Fruit fly (Drosophila melanogaster) whole organism, prepupa: ENCODE measurements around the gene snky.

Experiments used
- CG10669 ChIP-seq: fragments of 200-800 bp; sonication (Bioruptor generic); optimal IDR thresholded peaks from 3 replicates; lab custom pipeline; 2018; ENCODE audit warnings: missing biosample characterization, mild to moderate bottlenecking, missing genetic modification characterization, moderate library complexity
- CG11294 ChIP-seq: fragments of 200-800 bp; sonication (Bioruptor generic); IDR thresholded peaks from 2 replicates; pipeline ENCODE4 v1.3.6; 2022; ENCODE audit warnings: missing biosample characterization, missing genetic modification characterization
- CG11902 ChIP-seq: fragments of 200-800 bp; sonication (Bioruptor generic); optimal IDR thresholded peaks from 3 replicates; lab custom pipeline; 2016; ENCODE audit warnings: missing biosample characterization, missing genetic modification characterization
- CG15336 ChIP-seq: fragments of 200-800 bp; sonication (Bioruptor generic); IDR thresholded peaks from 2 replicates; pipeline ENCODE4 v1.3.6; 2022; ENCODE audit warnings: missing biosample characterization, missing genetic modification characterization
- CG1621 ChIP-seq: fragments of 200-800 bp; sonication (Bioruptor generic); optimal IDR thresholded peaks from 3 replicates; lab custom pipeline; 2018; ENCODE audit warnings: missing biosample characterization, mild to moderate bottlenecking, missing genetic modification characterization
- CG3032 ChIP-seq: fragments of 200-800 bp; optimal IDR thresholded peaks from 2 replicates; lab custom pipeline; 2019; ENCODE audit warnings: missing biosample characterization, mild to moderate bottlenecking, missing genetic modification characterization, moderate library complexity
- CG32006 ChIP-seq: fragments of 200-800 bp; sonication (Bioruptor generic); optimal IDR thresholded peaks from 3 replicates; lab custom pipeline; 2017; ENCODE audit warnings: missing biosample characterization, mild to moderate bottlenecking, missing genetic modification characterization
- CG4318 ChIP-seq: fragments of 200-800 bp; sonication (Bioruptor generic); optimal IDR thresholded peaks from 3 replicates; lab custom pipeline; 2017; ENCODE audit warnings: missing biosample characterization, mild to moderate bottlenecking, missing genetic modification characterization
- CG6163 ChIP-seq: fragments of 200-800 bp; sonication (Bioruptor generic); IDR thresholded peaks from 3 replicates; pipeline ENCODE4 v1.3.6; 2022; ENCODE audit warnings: missing biosample characterization, missing genetic modification characterization
- CG6792 ChIP-seq: fragments of 200-800 bp; sonication (Bioruptor generic); optimal IDR thresholded peaks from 3 replicates; lab custom pipeline; 2016; ENCODE audit warnings: missing biosample characterization, missing genetic modification characterization
- CG7368 ChIP-seq: fragments of 200-800 bp; sonication (Bioruptor generic); optimal IDR thresholded peaks from 3 replicates; lab custom pipeline; 2016; ENCODE audit warnings: missing biosample characterization, missing genetic modification characterization
- Eip78C ChIP-seq: fragments of 200-800 bp; sonication (Bioruptor generic); peaks from one replicate; lab custom pipeline; 2016; ENCODE audit warnings: missing biosample characterization, missing genetic modification characterization
- Eip93F ChIP-seq: fragments of 200-800 bp; sonication (Bioruptor generic); optimal IDR thresholded peaks from 2 replicates; lab custom pipeline; 2016; ENCODE audit warnings: missing biosample characterization, mild to moderate bottlenecking, missing genetic modification characterization
- Hr39 ChIP-seq: fragments of 200-800 bp; sonication (Bioruptor generic); optimal IDR thresholded peaks from 2 replicates; lab custom pipeline; 2016; ENCODE audit warnings: missing biosample characterization, missing genetic modification characterization
- Lpt ChIP-seq: fragments of 200-800 bp; sonication (Bioruptor generic); optimal IDR thresholded peaks from 3 replicates; lab custom pipeline; 2016; ENCODE audit warnings: missing biosample characterization, missing genetic modification characterization
- Sox102F ChIP-seq: fragments of 200-800 bp; sonication (Bioruptor generic); optimal IDR thresholded peaks from 2 replicates; lab custom pipeline; 2016; ENCODE audit warnings: missing biosample characterization, mild to moderate bottlenecking, missing genetic modification characterization
- cyc ChIP-seq: fragments of 200-800 bp; sonication (Bioruptor generic); optimal IDR thresholded peaks from 3 replicates; lab custom pipeline; 2016; ENCODE audit warnings: missing biosample characterization, missing genetic modification characterization
- dsx ChIP-seq: fragments of 200-800 bp; optimal IDR thresholded peaks from 3 replicates; lab custom pipeline; 2019; ENCODE audit warnings: missing biosample characterization, mild to moderate bottlenecking, missing genetic modification characterization, moderate library complexity; ENCODE audit not compliant: poor library complexity, severe bottlenecking
- spab ChIP-seq: fragments of 200-800 bp; sonication (Bioruptor generic); optimal IDR thresholded peaks from 2 replicates; lab custom pipeline; 2017; ENCODE audit warnings: missing biosample characterization, mild to moderate bottlenecking, missing genetic modification characterization, missing genetic modification reagents
- ss ChIP-seq, 2 experiments: fragments of 200-800 bp; sonication (Bioruptor generic); optimal IDR thresholded peaks; 2 replicates in 1 of 2; 3 replicates in 1 of 2; lab custom pipeline; 2017 to 2018; ENCODE audit warnings: mild to moderate bottlenecking in 2 of 2, missing biosample characterization in 2 of 2, missing genetic modification characterization in 2 of 2, moderate library complexity in 1 of 2
- svp ChIP-seq: fragments of 200-800 bp; sonication (Bioruptor generic); peaks from one replicate; lab custom pipeline; 2016; ENCODE audit warnings: missing biosample characterization, missing genetic modification characterization
- topi ChIP-seq: fragments of 200-800 bp; sonication (Bioruptor generic); optimal IDR thresholded peaks from 3 replicates; lab custom pipeline; 2016; ENCODE audit warnings: missing biosample characterization, missing genetic modification characterization
- vri ChIP-seq: fragments of 200-800 bp; sonication (Bioruptor generic); optimal IDR thresholded peaks from 3 replicates; lab custom pipeline; 2016; ENCODE audit warnings: missing biosample characterization, mild to moderate bottlenecking, missing genetic modification characterization

Gene snky

DNA sequence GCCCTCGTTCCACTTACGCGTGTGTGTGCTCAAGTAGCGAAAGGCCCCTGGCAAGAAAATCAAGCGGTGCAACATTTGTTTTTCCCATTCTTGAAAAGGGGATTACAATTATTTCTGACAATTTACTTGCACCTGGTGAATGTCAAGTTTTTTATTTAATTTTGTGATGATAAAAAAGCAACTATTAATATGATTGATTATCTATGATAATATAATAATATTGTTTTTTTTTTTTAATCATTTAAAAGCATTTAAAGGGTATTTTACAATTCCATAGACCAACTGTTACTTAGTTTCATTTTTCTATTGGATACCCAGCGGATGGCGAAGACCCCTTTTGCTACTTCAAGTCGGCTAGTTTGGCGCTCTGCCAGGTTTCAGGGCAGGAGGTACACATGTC lies 43.7 kb downstream of the snky start (continued):
- TF ChIP-seq CG11294 (peak; percentile 30; the same call in 1 of the 2 replicates), cyc (no peak), CG6163 (GFP tag; lab: Robert Waterston, UW) (no peak), svp (GFP tag; lab: Kevin White, UChicago) (no peak), Sox102F (GFP tag; lab: Kevin White, UChicago) (no peak), CG3032 (tag; lab: Kevin White, UChicago) (no peak), Hr39 (GFP tag; lab: Kevin White, UChicago) (no peak), CG11902 (GFP tag; lab: Kevin White, UChicago) (no peak), Lpt (GFP tag; lab: Kevin White, UChicago) (peak; percentile 8), spab (GFP tag; lab: Kevin White, UChicago) (no peak), topi (GFP tag; lab: Kevin White, UChicago) (no peak), vri (GFP tag; lab: Kevin White, UChicago) (no peak), dsx (GFP tag; lab: Kevin White, UChicago) (no peak), CG1621 (tag; lab: Kevin White, UChicago) (no peak), CG10669 (GFP tag; lab: Kevin White, UChicago) (no peak), CG7368 (GFP tag; lab: Kevin White, UChicago) (no peak), Eip93F (no peak), CG6792 (no peak)
- TF ChIP-seq, all 60 proteins: peak for 12

DNA sequence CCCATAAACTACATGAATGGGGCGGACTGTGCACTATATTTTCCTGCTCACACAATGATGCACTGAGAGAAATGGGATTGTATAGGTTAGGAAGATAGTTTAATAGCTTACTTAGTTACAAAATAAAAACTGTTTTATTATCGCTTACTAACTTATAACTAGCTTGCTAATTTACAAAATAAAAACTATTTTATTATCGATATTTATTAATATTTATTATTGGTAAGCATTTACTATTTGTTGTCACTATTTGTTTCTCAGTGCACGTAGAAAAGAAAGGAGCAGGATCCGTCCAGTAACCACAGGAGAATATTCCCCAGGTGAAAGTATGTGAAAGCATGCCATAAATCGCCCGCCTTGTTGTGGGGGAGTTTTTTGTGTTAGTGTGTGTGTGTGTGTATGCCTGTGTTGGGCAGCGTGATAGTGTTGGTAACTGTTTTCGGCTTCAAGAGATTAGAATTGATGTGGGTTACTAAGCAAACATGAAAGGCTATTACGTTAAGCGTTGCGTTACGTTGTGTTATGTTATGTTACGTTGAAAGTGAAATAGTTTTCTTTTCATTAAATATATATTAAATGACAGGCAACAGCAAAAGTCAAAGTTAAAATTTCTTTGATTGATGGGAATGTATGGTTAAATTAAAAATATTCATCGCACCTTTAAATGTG lies 49.2 kb downstream of the snky start:
- peak; percentile 31 for TF ChIP-seq CG32006
- TF ChIP-seq Eip78C (GFP tag; lab: Kevin White, UChicago), result peak; percentile 50
- TF ChIP-seq ss (GFP tag; optimal IDR thresholded peaks at IDR 0.05; lab: Kevin White, UChicago), result no peak
- peak; percentile 11 for TF ChIP-seq svp (GFP tag; lab: Kevin White, UChicago)
- TF ChIP-seq CG4318, result peak; percentile 4
- TF ChIP-seq CG15336 (GFP tag; lab: Robert Waterston, UW), result no peak
